Fruit fly (Drosophila melanogaster) Kc167 (cell line): Measurements from ENCODE around the gene Oatp33Ea.

ENCODE experiments used
- Myc ChIP-seq: fragments of >200 bp; optimal IDR thresholded peaks from 2 replicates; lab custom pipeline; 2017; ENCODE audit warnings: missing external identifiers
- Sin3A ChIP-seq: fragments of >200 bp; optimal IDR thresholded peaks from 2 replicates; lab custom pipeline; 2018; ENCODE audit warnings: missing external identifiers
- h ChIP-seq: fragments of >200 bp; optimal IDR thresholded peaks from 3 replicates; lab custom pipeline; 2018; ENCODE audit warnings: missing external identifiers
- insv ChIP-seq: fragments of >200 bp; optimal IDR thresholded peaks from 3 replicates; lab custom pipeline; 2018; ENCODE audit warnings: missing external identifiers
- psq ChIP-seq: fragments of >200 bp; optimal IDR thresholded peaks from 2 replicates; lab custom pipeline; 2017; ENCODE audit warnings: missing external identifiers
- ttk ChIP-seq: sonication (Bioruptor generic); optimal IDR thresholded peaks from 2 replicates; lab custom pipeline; 2017; ENCODE audit warnings: missing external identifiers

The Oatp33Ea gene

DNA sequence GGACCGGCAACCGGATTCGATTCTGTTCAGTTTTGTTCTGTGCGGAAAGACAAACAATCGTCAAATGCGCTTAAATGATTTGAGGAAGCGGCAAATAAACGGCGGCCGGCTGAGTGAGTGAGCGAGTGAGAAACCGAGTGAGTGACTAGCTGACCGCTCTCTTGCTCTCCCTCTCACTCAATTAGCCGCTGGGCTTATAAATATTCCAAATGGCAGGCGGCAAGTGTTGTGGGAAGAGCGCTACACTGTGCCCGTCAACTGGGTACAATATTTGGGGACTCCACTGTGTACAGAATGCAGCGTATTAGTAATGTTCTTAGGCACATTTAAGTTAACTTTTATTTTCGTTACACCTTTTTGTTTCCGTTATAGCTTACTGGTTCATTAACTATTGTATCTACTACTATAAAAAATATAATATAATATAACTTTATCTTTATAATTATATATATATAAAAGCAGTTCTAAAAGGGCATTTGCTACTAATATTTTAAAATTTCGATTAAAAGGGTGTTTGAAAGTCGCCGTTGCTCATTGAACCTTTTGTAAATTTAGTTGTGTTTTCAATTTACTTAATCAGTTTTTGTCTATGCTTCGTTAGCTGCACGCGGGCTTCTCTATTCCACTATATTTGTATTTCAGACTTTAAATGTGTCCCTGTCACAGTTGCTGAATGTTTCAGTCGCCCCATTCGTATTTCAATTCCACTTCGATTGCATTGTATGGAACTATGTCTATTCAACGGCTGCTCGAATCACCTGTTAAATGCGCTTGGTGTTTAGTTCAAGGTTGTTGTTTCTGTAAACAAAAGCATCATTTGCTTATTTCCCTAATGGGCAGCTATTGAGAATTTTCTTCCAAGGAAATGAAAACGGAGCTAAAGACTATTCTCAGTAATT, 23.7 kb downstream of the Oatp33Ea start:
- TF ChIP-seq Sin3A (lab: Kevin White, UChicago) (no peak), ttk (no peak), insv (lab: Kevin White, UChicago) (no peak), Myc (lab: Kevin White, UChicago) (no peak), h (lab: Kevin White, UChicago) (no peak)

DNA sequence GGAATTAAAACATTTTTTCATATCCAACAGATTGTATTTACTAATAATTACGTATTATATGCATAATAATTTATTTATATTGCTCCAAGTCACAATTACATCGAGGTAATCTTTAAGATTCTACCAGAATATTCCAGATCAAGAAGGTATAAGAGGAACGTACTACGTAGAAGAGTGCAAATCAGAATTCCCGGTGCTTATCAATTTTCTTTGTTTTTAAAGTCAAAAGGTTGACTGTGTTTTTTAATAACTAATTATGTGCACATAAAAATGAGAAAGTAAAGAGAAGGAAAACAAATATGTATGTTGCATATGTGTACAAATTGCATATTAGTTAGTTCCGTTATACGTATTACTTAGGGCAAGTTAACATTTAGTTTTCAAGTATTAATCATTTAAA, 24.5 kb downstream of the Oatp33Ea start:
- no peak for TF ChIP-seq Sin3A (lab: Kevin White, UChicago)
- TF ChIP-seq insv (lab: Kevin White, UChicago) = no peak
- TF ChIP-seq psq (lab: Kevin White, UChicago) = no peak
- TF ChIP-seq ttk = no peak
- no peak for TF ChIP-seq h (lab: Kevin White, UChicago)
- no peak for TF ChIP-seq Myc (lab: Kevin White, UChicago)

DNA sequence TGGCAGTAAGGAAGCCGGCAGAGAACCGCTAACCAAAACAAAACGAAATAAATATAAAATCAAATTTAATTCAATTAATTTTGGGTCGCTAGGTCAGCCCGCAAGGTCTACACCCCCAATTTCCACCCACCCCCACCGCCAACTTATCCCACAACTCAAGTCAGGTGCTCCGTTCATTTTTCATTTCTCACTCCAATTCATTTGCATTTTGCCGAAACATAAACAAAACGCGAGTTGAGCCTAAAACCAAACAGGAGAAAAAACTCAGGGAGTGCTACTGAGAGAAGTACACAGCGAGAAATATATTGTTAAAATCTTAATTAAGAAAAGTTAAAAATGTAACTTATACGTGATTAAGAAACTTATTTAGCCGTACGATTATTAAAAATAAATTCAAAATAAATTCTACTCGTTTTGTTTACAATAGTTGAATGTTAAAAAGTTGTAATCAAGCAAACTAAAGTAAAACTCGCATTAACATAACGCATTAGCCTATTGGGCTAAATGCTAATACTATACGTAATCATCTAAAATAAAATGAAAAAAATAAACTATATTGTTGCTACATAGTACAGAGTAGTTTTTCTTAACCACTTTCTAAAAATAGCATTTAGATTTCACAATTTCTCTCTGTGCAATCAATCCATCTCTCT, 30.1 kb downstream of the Oatp33Ea start:
- TF ChIP-seq Sin3A (lab: Kevin White, UChicago) = no peak

DNA sequence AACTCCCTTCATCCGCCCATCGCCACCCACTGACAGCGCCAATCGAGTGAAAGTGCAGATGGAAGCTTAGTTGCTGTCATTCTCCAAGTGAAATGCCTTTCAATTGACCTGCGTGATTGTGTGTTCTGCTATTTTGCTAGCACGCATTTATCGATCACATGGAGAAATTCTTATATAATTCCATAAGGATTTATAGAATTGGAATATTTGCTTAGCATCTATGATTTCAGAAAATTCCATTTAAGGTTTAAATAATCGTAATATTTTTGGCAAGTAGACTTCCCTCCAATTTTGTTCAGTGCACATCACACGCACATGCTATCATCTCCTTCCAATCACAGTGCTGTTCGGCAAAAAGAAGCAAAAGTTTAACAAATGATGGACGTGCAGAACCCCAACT, 31.8 kb downstream of the Oatp33Ea start:
- TF ChIP-seq insv (lab: Kevin White, UChicago) = no peak

DNA sequence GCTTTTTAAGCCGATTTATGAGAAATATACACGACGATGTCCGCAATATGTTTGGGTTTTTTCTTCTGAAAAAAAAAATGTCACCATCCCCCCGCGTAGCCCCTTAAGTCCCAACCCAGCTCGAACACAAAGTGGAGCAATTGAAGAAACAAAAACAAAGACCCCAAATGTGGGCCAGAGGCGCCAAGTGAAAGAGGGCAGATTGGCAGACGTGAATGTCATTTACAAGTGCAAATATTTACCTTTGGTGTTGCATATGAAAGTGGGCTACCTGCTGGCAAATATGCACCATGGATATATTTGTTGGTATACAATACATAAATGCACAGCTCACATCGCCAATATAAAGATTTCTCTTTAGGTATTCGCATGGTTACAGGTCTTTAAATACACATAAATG, 35.0 kb downstream of the Oatp33Ea start:
- no peak for TF ChIP-seq insv (lab: Kevin White, UChicago)
- TF ChIP-seq psq (lab: Kevin White, UChicago) = no peak
- no peak for TF ChIP-seq ttk

DNA sequence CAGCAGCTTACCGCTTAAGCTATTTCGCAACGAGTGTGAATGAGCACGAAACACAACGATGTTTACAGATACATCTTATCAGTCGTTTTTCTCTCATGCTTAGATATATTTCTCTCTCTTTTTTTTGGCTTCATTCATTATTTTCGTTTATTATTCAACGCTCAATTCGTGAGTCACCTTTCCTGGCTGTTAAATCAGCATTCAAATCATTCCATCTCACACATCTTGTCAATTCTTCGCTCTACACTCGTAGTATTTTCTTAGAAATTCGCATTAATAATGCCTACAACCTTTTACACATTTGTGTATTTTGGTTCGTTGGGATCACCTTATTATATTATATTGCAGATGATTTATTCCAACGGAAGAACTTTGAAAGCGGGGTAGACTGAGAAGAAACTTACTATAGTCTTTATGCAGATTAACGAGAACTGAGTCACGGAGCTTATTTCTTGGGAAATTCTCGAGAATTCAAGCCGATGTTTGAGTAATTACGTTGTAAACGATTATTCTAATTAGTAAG, 41.1 kb downstream of the Oatp33Ea start:
- TF ChIP-seq ttk (no peak), Myc (lab: Kevin White, UChicago) (no peak), insv (lab: Kevin White, UChicago) (no peak), Sin3A (lab: Kevin White, UChicago) (no peak), psq (lab: Kevin White, UChicago) (no peak), h (lab: Kevin White, UChicago) (no peak)

DNA sequence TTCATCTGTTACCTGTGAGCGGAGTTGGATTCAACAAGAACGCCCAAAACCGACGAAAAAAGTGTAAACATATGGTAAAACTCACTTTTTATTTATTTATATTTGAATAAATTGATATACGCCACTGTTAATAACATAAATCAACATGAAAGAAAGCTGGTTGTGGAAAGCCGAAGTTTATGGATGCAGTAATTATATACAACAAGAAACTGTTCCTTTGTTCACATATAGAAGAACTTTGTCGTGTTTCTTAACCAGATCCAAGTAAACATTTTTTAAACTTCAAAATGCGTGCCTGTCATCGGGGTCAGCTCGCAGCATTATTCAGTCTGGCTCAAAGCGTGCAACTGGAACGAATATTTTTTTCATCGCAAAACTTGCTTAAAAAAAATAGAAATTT, 47.8 kb downstream of the Oatp33Ea start, which contains the start of gene Pkd2:
TSS of gene Pkd2 (plus strand) at position 301 of the 400 bp plus-strand sequence.
- TF ChIP-seq ttk = no peak
- TF ChIP-seq h (lab: Kevin White, UChicago) = no peak
- TF ChIP-seq insv (lab: Kevin White, UChicago) = no peak
- TF ChIP-seq Myc (lab: Kevin White, UChicago) = no peak
- no peak for TF ChIP-seq psq (lab: Kevin White, UChicago)
- TF ChIP-seq Sin3A (lab: Kevin White, UChicago) = no peak

DNA sequence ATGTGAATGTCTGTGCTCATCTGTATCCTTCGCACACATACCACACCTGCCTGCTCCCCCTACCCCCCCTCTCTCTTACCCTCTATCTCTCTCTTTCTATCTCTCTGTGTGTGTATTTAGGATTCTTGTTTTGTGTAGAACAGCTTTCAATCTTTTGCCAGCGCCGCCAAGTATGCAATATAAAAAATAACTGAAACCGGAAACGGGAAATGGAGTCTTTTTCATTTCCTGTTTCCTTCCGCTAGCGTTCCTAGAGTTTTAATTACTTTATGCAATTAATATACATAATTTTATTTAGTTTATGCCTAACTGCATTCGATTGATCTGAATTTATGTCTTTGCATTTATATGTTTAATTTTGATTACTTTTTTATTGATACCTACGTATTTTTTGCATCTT, 53.3 kb downstream of the Oatp33Ea start:
- TF ChIP-seq insv (lab: Kevin White, UChicago) (no peak), Myc (lab: Kevin White, UChicago) (no peak), ttk (no peak), Sin3A (lab: Kevin White, UChicago) (no peak), h (lab: Kevin White, UChicago) (no peak), psq (lab: Kevin White, UChicago) (no peak)
